Worm (Caenorhabditis elegans): ENCODE measurements around the gene slt-1.
A peak's percentile ranks its signal among the peaks of the same experiment; 100 is the strongest.

The slt-1 gene

DNA sequence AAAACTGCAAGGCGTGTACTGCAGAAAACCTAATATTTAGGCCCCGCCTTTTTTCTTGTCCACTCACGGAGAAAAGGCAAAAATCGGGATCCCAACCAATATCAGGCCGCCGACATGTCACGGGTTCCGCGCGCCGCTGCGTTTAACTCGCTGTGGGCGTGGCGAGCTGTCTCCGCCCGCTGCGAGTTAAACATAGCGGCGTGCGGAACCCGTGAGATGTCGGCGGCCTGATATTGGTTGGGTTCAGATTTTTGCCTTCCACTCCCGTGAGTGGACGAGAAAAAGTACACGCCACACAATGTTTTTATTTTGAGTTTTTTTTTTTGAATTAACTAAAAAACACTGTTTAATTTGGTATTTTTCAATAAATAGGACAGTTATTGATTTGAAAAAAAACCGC is 41.3 kb downstream of the slt-1 start:
- no peak for TF ChIP-seq ces-1 (GFP tag; optimal IDR thresholded peaks at IDR 0.05)
- no peak for TF ChIP-seq ztf-11 (tag; optimal IDR thresholded peaks at IDR 0.05)
- TF ChIP-seq elt-3 (tag; optimal IDR thresholded peaks at IDR 0.05) = no peak
- TF ChIP-seq mep-1 (tag; optimal IDR thresholded peaks at IDR 0.05) = no peak
- TF ChIP-seq sptf-1 (tag; optimal IDR thresholded peaks at IDR 0.05) = no peak
- no peak for TF ChIP-seq flh-1 (GFP tag; optimal IDR thresholded peaks at IDR 0.05)
- no peak for TF ChIP-seq tbx-8 (GFP tag; optimal IDR thresholded peaks at IDR 0.05)
- TF ChIP-seq drap-1 (GFP tag; optimal IDR thresholded peaks at IDR 0.05) = no peak
- no peak for TF ChIP-seq unc-120 (tag; optimal IDR thresholded peaks at IDR 0.05; ENCODE audit: poor library complexity, severe bottlenecking)
- TF ChIP-seq unc-62 (GFP tag; optimal IDR thresholded peaks at IDR 0.05) = no peak
- no peak for TF ChIP-seq hlh-1 (tag; optimal IDR thresholded peaks at IDR 0.05)
- no peak for TF ChIP-seq nhr-12 (tag; optimal IDR thresholded peaks at IDR 0.05)
- TF ChIP-seq lin-13 (tag; optimal IDR thresholded peaks at IDR 0.05) = no peak
- TF ChIP-seq mls-2 (tag; optimal IDR thresholded peaks at IDR 0.05) = no peak
- no peak for TF ChIP-seq nhr-28 (tag; optimal IDR thresholded peaks at IDR 0.05)
- TF ChIP-seq cnd-1 (tag; optimal IDR thresholded peaks at IDR 0.05) = no peak
- TF ChIP-seq lin-32 (GFP tag; optimal IDR thresholded peaks at IDR 0.05) = no peak
- no peak for TF ChIP-seq pha-4 (tag; optimal IDR thresholded peaks at IDR 0.05)
- no peak for TF ChIP-seq bed-3 (GFP tag; optimal IDR thresholded peaks at IDR 0.05)

DNA sequence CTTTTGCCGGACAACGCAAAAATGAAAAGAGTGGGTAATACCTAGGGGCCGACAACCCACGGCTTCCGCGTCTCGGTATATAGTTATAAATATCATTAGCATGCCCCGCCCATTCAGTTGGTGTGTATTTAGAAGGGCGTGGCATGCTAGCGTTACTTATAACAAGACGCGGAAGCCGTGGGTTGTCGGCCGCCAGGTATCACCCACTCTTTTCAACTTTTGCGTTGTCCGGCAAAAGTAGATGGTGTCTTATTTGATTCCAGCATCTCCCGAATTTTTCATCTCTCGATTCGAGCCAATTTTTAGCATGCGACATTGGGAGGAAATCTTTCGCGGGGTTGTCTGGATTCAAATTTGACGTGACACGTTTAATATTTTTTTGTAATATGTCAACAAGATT is 43.7 kb downstream of the slt-1 start:
- TF ChIP-seq lsy-2 (tag; optimal IDR thresholded peaks at IDR 0.05) = no peak
- TF ChIP-seq pha-4 (tag; optimal IDR thresholded peaks at IDR 0.05) = no peak
- no peak for TF ChIP-seq unc-39 (tag; optimal IDR thresholded peaks at IDR 0.05)
- no peak for TF ChIP-seq hlh-1 (tag; optimal IDR thresholded peaks at IDR 0.05)
- no peak for TF ChIP-seq unc-120 (tag; optimal IDR thresholded peaks at IDR 0.05; ENCODE audit: poor library complexity, severe bottlenecking)

DNA sequence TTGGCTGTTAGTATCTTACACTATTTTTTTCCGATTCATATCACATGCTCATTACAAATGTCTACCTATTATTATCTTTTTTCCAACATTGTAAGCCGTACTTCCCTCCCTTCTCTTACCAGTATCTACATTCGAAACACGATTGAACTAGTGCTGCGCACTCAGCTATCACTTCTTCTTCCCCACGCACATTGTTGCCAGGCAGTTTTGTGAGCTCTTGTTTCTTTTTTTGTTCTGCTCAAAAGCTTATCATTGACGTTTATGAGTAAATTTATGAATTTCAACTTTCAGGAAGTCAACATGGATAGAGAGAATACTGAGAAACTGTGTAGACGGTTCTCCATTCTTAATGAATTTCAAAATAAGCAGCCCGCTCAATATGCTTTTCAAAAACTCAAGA is 47.0 kb downstream of the slt-1 start, which contains the start of gene F33C8.2:
TSS of gene F33C8.2 (plus strand) at position 301 of the 400 bp plus-strand sequence.
- TF ChIP-seq flh-1 (GFP tag; optimal IDR thresholded peaks at IDR 0.05) (no peak), cnd-1 (tag; optimal IDR thresholded peaks at IDR 0.05) (no peak), tbx-8 (GFP tag; optimal IDR thresholded peaks at IDR 0.05) (no peak), lin-13 (tag; optimal IDR thresholded peaks at IDR 0.05) (no peak), lsy-2 (tag; optimal IDR thresholded peaks at IDR 0.05) (no peak), hlh-1 (tag; optimal IDR thresholded peaks at IDR 0.05) (no peak), nhr-28 (tag; optimal IDR thresholded peaks at IDR 0.05) (no peak), nhr-237 (tag; optimal IDR thresholded peaks at IDR 0.05) (no peak), elt-1 (tag; optimal IDR thresholded peaks at IDR 0.05; ENCODE audit: borderline replicate concordance, insufficient read depth) (no peak), nhr-76 (tag; optimal IDR thresholded peaks at IDR 0.05) (no peak)

DNA sequence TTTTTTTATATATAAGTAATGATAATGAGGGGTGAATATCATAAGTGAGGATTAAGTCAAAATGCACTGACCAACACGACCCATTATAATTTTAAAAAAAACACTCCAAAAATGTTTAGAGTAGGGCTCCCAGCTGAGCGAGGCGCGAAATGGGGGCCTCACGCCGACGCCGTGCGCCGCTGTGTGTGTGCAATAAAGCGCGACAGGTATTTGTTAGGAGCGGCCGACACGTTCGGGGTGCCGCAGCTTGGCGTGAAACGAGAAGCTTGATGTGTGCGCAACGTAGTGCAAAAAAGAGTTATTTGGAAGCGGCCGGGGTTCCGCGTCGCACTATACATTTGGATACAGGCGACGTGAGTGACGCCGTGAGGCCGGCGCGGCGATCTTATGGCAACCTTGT is 50.8 kb downstream of the slt-1 start:
- TF ChIP-seq elt-1 (tag; optimal IDR thresholded peaks at IDR 0.05; ENCODE audit: borderline replicate concordance, insufficient read depth) = no peak
- TF ChIP-seq mep-1 (tag; optimal IDR thresholded peaks at IDR 0.05) = no peak
- no peak for TF ChIP-seq ceh-83 (GFP tag; optimal IDR thresholded peaks at IDR 0.05)
- no peak for TF ChIP-seq ham-2 (GFP tag; optimal IDR thresholded peaks at IDR 0.05)
- no peak for TF ChIP-seq bed-3 (GFP tag; optimal IDR thresholded peaks at IDR 0.05)
- TF ChIP-seq zip-8 (tag; optimal IDR thresholded peaks at IDR 0.05) = no peak
- no peak for TF ChIP-seq nhr-237 (tag; optimal IDR thresholded peaks at IDR 0.05)
- TF ChIP-seq lin-32 (GFP tag; optimal IDR thresholded peaks at IDR 0.05) = no peak
- no peak for TF ChIP-seq tbx-8 (GFP tag; optimal IDR thresholded peaks at IDR 0.05)
- no peak for TF ChIP-seq nhr-76 (tag; optimal IDR thresholded peaks at IDR 0.05)
- TF ChIP-seq pha-4 (tag; optimal IDR thresholded peaks at IDR 0.05) = no peak
- TF ChIP-seq mab-5 (tag; optimal IDR thresholded peaks at IDR 0.05) = no peak
- TF ChIP-seq ceh-43 (GFP tag; optimal IDR thresholded peaks at IDR 0.05) = no peak
- TF ChIP-seq elt-3 (tag; optimal IDR thresholded peaks at IDR 0.05) = no peak
- no peak for TF ChIP-seq lsy-2 (tag; optimal IDR thresholded peaks at IDR 0.05)
- no peak for TF ChIP-seq flh-1 (GFP tag; optimal IDR thresholded peaks at IDR 0.05)
- no peak for TF ChIP-seq ceh-39 (tag; optimal IDR thresholded peaks at IDR 0.05)
- TF ChIP-seq drap-1 (GFP tag; optimal IDR thresholded peaks at IDR 0.05) = no peak

DNA sequence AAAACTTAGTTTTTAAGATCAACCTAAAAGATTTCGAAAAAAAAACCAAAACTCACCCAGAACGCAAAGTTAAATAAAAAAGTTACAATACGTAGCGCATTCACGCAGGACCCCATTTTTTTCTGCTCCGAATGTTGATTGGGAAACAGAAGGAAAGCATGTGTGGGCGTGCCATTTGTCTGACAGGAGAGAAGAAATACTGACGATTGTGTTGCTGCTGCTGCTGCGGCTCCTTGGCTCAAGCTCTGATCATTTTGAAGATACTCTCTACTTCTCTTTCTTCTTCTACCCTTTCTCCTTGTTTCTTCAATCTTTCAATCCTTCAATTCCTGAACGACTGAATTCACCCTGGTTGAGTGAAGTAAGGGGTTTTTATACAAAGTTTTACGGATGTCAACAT is 55.2 kb downstream of the slt-1 start, which contains the start of gene tsp-8:
TSS of gene tsp-8 (minus strand) at position 185 of the 400 bp plus-strand sequence.
- TF ChIP-seq ztf-11 (tag; optimal IDR thresholded peaks at IDR 0.05) (no peak), hlh-1 (tag; optimal IDR thresholded peaks at IDR 0.05) (peak; percentile 54)
